Fruit fly (Drosophila melanogaster) whole organism, pupa: ENCODE measurements around the gene PolH.

Experiments
- CG10348 ChIP-seq: fragments of 200-800 bp; sonication (Bioruptor generic); IDR thresholded peaks from 2 replicates; pipeline ENCODE4 v1.3.6; 2022; ENCODE audit warnings: missing biosample characterization, missing genetic modification characterization
- CG12605 ChIP-seq: fragments of 200-800 bp; sonication (Bioruptor generic); IDR thresholded peaks from 2 replicates; pipeline ENCODE4 v1.3.6; 2022; ENCODE audit warnings: missing biosample characterization, missing genetic modification characterization
- CG13204 ChIP-seq: fragments of 200-800 bp; sonication (Bioruptor generic); optimal IDR thresholded peaks from 2 replicates; lab custom pipeline; 2018; ENCODE audit warnings: missing biosample characterization, mild to moderate bottlenecking, missing genetic modification characterization, moderate library complexity
- CG34367 ChIP-seq: fragments of 200-800 bp; sonication (Bioruptor generic); optimal IDR thresholded peaks from 2 replicates; lab custom pipeline; 2018; ENCODE audit warnings: missing biosample characterization, mild to moderate bottlenecking, missing genetic modification characterization
- EcR ChIP-seq: fragments of 200-800 bp; sonication (Bioruptor generic); optimal IDR thresholded peaks from 3 replicates; lab custom pipeline; 2019; ENCODE audit warnings: missing biosample characterization, missing genetic modification characterization, mild to moderate bottlenecking, moderate library complexity, missing genetic modification reagents
- Ets98B ChIP-seq: fragments of 200-800 bp; sonication (Bioruptor generic); IDR thresholded peaks from 2 replicates; pipeline ENCODE4 v1.3.6; 2022; ENCODE audit warnings: missing biosample characterization, missing genetic modification characterization
- Snoo ChIP-seq: fragments of 200-800 bp; sonication (Bioruptor generic); optimal IDR thresholded peaks from 3 replicates; lab custom pipeline; 2017; ENCODE audit warnings: missing biosample characterization, mild to moderate bottlenecking, missing genetic modification characterization, inconsistent platforms
- rn ChIP-seq: fragments of 200-800 bp; sonication (Bioruptor generic); IDR thresholded peaks from 2 replicates; pipeline ENCODE4 v1.3.6; 2022; ENCODE audit warnings: missing biosample characterization, missing genetic modification characterization

- TF ChIP-seq EcR (GFP tag; lab: Kevin White, UChicago) (no peak), CG13204 (GFP tag; lab: Kevin White, UChicago) (no peak), CG34367 (tag; lab: Kevin White, UChicago) (no peak), CG12605 (no peak), rn (no peak), CG10348 (GFP tag; lab: Robert Waterston, UW) (no peak), Snoo (no peak), Ets98B (no peak)
These were observed 47.5 kb downstream of the PolH start for dm6 chr3L:21894100-21894499.
